Comparison of ENCODE assay signal across 1 fruit fly cellular context in the genomic region with DNA sequence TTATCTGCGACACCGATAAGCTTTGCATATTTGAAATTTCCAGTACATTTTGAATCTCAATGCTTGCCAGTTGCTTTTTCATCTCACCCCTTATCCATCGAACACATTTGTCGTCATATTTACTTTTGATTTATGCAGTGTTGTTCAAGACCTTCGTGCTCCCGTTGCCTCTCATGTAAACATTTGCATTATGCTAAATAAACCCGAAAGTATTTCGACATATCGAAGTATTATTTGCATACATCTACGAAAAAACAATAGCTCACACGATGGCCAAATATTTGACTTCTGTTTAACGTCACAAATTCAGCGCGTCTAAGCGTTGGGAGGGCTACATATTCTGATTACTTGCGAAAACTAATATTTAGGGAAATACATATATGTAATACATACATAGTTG.
A peak's percentile ranks its signal among the peaks of the same experiment; 100 is the strongest.
TF ChIP-seq lines count a peak whose summit lies in the region.

No protein-coding gene starts in this region.

TF ChIP-seq in whole organism, embryonic, 481 proteins besides CTCF, POLR2A, EP300 and RAD21 (continued from another document):
- TF ChIP-seq cwo (GFP tag; optimal IDR thresholded peaks at IDR 0.05; lab: Kevin White, UChicago), result peak; percentile 2
- TF ChIP-seq Trl (optimal IDR thresholded peaks at IDR 0.05; lab: Kevin White, UChicago), result no peak
- TF ChIP-seq Trl (GFP tag; optimal IDR thresholded peaks at IDR 0.05; lab: Kevin White, UChicago), result peak; percentile 23
- TF ChIP-seq dysf (GFP tag; IDR thresholded peaks at IDR 0.05; lab: Robert Waterston, UW), result no peak
- TF ChIP-seq CG7372 (GFP tag; IDR thresholded peaks at IDR 0.05; lab: Robert Waterston, UW), result no peak
- TF ChIP-seq CG11398 (GFP tag; optimal IDR thresholded peaks at IDR 0.05; lab: Kevin White, UChicago), result no peak
- TF ChIP-seq CG11093 (GFP tag; IDR thresholded peaks at IDR 0.05; lab: Robert Waterston, UW), result no peak
- peak; percentile 24 for TF ChIP-seq NfI (GFP tag; optimal IDR thresholded peaks at IDR 0.05; lab: Kevin White, UChicago)
- TF ChIP-seq CG32532 (GFP tag; IDR thresholded peaks at IDR 0.05; lab: Robert Waterston, UW), result no peak
- peak; percentile 52 for TF ChIP-seq mirr (GFP tag; optimal IDR thresholded peaks at IDR 0.05; lab: Kevin White, UChicago)
- no peak for TF ChIP-seq CG17385 (GFP tag; optimal IDR thresholded peaks at IDR 0.05; lab: Kevin White, UChicago)
- TF ChIP-seq kay (GFP tag; optimal IDR thresholded peaks at IDR 0.05; lab: Kevin White, UChicago), result no peak
- TF ChIP-seq sens (GFP tag; lab: Kevin White, UChicago), result peak; percentile 79
TF ChIP-seq in whole organism, embryonic: peak in this region for 59.
